Fruit fly (Drosophila melanogaster) whole organism, embryonic: ENCODE results near the gene CG14839.
A peak's percentile ranks its signal among the peaks of the same experiment; 100 is the strongest.

Source experiments
- Ada2b ChIP-seq: fragments of 200-800 bp; sonication (Bioruptor generic); IDR thresholded peaks from 2 replicates; pipeline ENCODE4 v1.3.6; 2022; ENCODE audit warnings: missing biosample characterization, missing genetic modification characterization
- Antp ChIP-seq: fragments of 200-800 bp; sonication (Bioruptor generic); optimal IDR thresholded peaks from 3 replicates; lab custom pipeline; 2016; ENCODE audit warnings: missing biosample characterization, missing genetic modification characterization
- B-H2 ChIP-seq: fragments of 200-800 bp; sonication (Bioruptor generic); optimal IDR thresholded peaks from 2 replicates; lab custom pipeline; 2018; ENCODE audit warnings: missing biosample characterization, mild to moderate bottlenecking, missing genetic modification characterization
- CG11695 ChIP-seq: fragments of 200-800 bp; sonication (Bioruptor generic); IDR thresholded peaks from 3 replicates; pipeline ENCODE4 v1.3.6; 2022; ENCODE audit warnings: missing biosample characterization, missing genetic modification characterization
- CG12659 ChIP-seq: fragments of 200-800 bp; sonication (Bioruptor generic); optimal IDR thresholded peaks from 3 replicates; lab custom pipeline; 2017; ENCODE audit warnings: mild to moderate bottlenecking, missing biosample characterization, missing genetic modification reagents, missing genetic modification characterization
- CG13424 ChIP-seq: fragments of 200-800 bp; sonication (Bioruptor generic); optimal IDR thresholded peaks from 2 replicates; lab custom pipeline; 2019; ENCODE audit warnings: missing biosample characterization, mild to moderate bottlenecking, missing genetic modification characterization, moderate library complexity
- CG15269 ChIP-seq: fragments of 200-800 bp; sonication (Bioruptor generic); optimal IDR thresholded peaks from 2 replicates; lab custom pipeline; 2018; ENCODE audit warnings: missing biosample characterization, mild to moderate bottlenecking, missing genetic modification characterization, moderate library complexity
- CG17328 ChIP-seq: fragments of 200-800 bp; sonication (Bioruptor generic); IDR thresholded peaks from 2 replicates; pipeline ENCODE4 v1.3.6; 2022; ENCODE audit warnings: missing biosample characterization, missing genetic modification characterization
- CG17361 ChIP-seq: fragments of 200-800 bp; sonication (Bioruptor generic); IDR thresholded peaks from 3 replicates; pipeline ENCODE4 v1.3.6; 2022; ENCODE audit warnings: missing biosample characterization, missing genetic modification characterization
- CG2120 ChIP-seq: fragments of 200-800 bp; sonication (Bioruptor generic); optimal IDR thresholded peaks from 3 replicates; lab custom pipeline; 2016; ENCODE audit warnings: missing biosample characterization, missing genetic modification characterization
- CG2678 ChIP-seq: fragments of 200-800 bp; sonication (Bioruptor generic); optimal IDR thresholded peaks from 3 replicates; lab custom pipeline; 2019; ENCODE audit warnings: missing biosample characterization, mild to moderate bottlenecking, missing genetic modification characterization, moderate library complexity
- CG31365 ChIP-seq: fragments of 200-800 bp; sonication (Bioruptor generic); optimal IDR thresholded peaks from 2 replicates; lab custom pipeline; 2018; ENCODE audit warnings: missing biosample characterization, mild to moderate bottlenecking, missing genetic modification characterization
- CG32767 ChIP-seq: fragments of 200-800 bp; sonication (Bioruptor generic); IDR thresholded peaks from 2 replicates; pipeline ENCODE4 v1.3.6; 2022; ENCODE audit warnings: missing biosample characterization, missing genetic modification characterization
- CG4820 ChIP-seq: fragments of 200-800 bp; sonication (Bioruptor generic); optimal IDR thresholded peaks from 3 replicates; lab custom pipeline; 2016; ENCODE audit warnings: missing biosample characterization, missing genetic modification characterization
- CG6765 ChIP-seq: fragments of 200-800 bp; sonication (Bioruptor generic); optimal IDR thresholded peaks from 3 replicates; lab custom pipeline; 2017; ENCODE audit warnings: missing biosample characterization, mild to moderate bottlenecking, missing genetic modification characterization
- Dp ChIP-seq: fragments of 200-800 bp; sonication (Bioruptor generic); optimal IDR thresholded peaks from 2 replicates; lab custom pipeline; 2018; ENCODE audit warnings: missing biosample characterization, mild to moderate bottlenecking, missing genetic modification characterization, moderate library complexity
- Drgx ChIP-seq: fragments of 200-800 bp; sonication (Bioruptor generic); IDR thresholded peaks from 2 replicates; pipeline ENCODE4 v1.3.6; 2022; ENCODE audit warnings: missing biosample characterization, missing genetic modification characterization
- Gsc ChIP-seq: fragments of 200-800 bp; sonication (Bioruptor generic); IDR thresholded peaks from 2 replicates; pipeline ENCODE4 v1.3.6; 2022; ENCODE audit warnings: missing biosample characterization, missing genetic modification characterization
- H15 ChIP-seq: fragments of 200-800 bp; sonication (Bioruptor generic); IDR thresholded peaks from 3 replicates; pipeline ENCODE4 v1.3.6; 2022; ENCODE audit warnings: missing biosample characterization, missing genetic modification characterization
- HHEX ChIP-seq: fragments of 200-800 bp; sonication (Bioruptor generic); optimal IDR thresholded peaks from 3 replicates; lab custom pipeline; 2017; ENCODE audit warnings: missing biosample characterization, mild to moderate bottlenecking, missing genetic modification characterization, missing genetic modification reagents
- Hr51 ChIP-seq, 2 experiments: fragments of 200-800 bp; sonication (Bioruptor generic); optimal IDR thresholded peaks; 2 replicates in 1 of 2; 3 replicates in 1 of 2; lab custom pipeline; 2016 to 2018; ENCODE audit warnings: missing biosample characterization in 2 of 2, missing genetic modification characterization in 2 of 2, mild to moderate bottlenecking in 1 of 2, moderate library complexity in 1 of 2
- Max ChIP-seq: fragments of 200-800 bp; sonication (Bioruptor generic); optimal IDR thresholded peaks from 2 replicates; lab custom pipeline; 2016; ENCODE audit warnings: missing biosample characterization, mild to moderate bottlenecking, missing genetic modification characterization
- Med ChIP-seq: fragments of 200-800 bp; sonication (Bioruptor generic); peaks from one replicate; lab custom pipeline; 2016; ENCODE audit warnings: missing biosample characterization, missing genetic modification characterization, mild to moderate bottlenecking, inconsistent platforms, moderate library complexity
- Nf-YB ChIP-seq: fragments of 200-800 bp; sonication (Bioruptor generic); optimal IDR thresholded peaks from 3 replicates; lab custom pipeline; 2019; ENCODE audit warnings: missing biosample characterization, mild to moderate bottlenecking, missing genetic modification characterization, moderate library complexity
- Sox102F ChIP-seq: fragments of 200-800 bp; sonication (Bioruptor generic); optimal IDR thresholded peaks from 2 replicates; lab custom pipeline; 2018; ENCODE audit warnings: missing biosample characterization, mild to moderate bottlenecking, missing genetic modification characterization, moderate library complexity
- Stat92E ChIP-seq, 3 experiments: fragments of >200 bp in 2 of 3; fragments of 200-800 bp in 1 of 3; sonication (Bioruptor generic) in 1 of 3; optimal IDR thresholded peaks; 2 replicates each; lab custom pipeline; 2017 to 2019; ENCODE audit warnings: missing biosample characterization in 3 of 3, missing genetic modification characterization in 3 of 3, mild to moderate bottlenecking in 1 of 3, moderate library complexity in 1 of 3
- bsh ChIP-seq, 2 experiments: fragments of 200-800 bp; sonication (Bioruptor generic); optimal IDR thresholded peaks; 2 replicates each; lab custom pipeline; 2017 to 2018; ENCODE audit warnings: mild to moderate bottlenecking in 2 of 2, missing biosample characterization in 2 of 2, missing genetic modification characterization in 2 of 2, moderate library complexity in 1 of 2
- cg ChIP-seq: fragments of 200-800 bp; sonication (Bioruptor generic); optimal IDR thresholded peaks from 3 replicates; lab custom pipeline; 2019; ENCODE audit warnings: missing biosample characterization, mild to moderate bottlenecking, missing genetic modification characterization, moderate library complexity
- chinmo ChIP-seq: fragments of 200-800 bp; sonication (Bioruptor generic); IDR thresholded peaks from 4 replicates; pipeline ENCODE4 v1.3.6; 2022; ENCODE audit warnings: missing biosample characterization, missing genetic modification characterization; ENCODE audit not compliant: partially characterized antibody
- dati ChIP-seq: fragments of 200-800 bp; sonication (Bioruptor generic); IDR thresholded peaks from 2 replicates; pipeline ENCODE4 v1.3.6; 2022; ENCODE audit warnings: missing biosample characterization, missing genetic modification characterization
- dpn ChIP-seq, 2 experiments: fragments of 200-800 bp; sonication (Bioruptor generic); optimal IDR thresholded peaks; 3 replicates each; lab custom pipeline; 2016; ENCODE audit warnings: missing biosample characterization in 2 of 2, missing genetic modification characterization in 2 of 2
- fd96Cb ChIP-seq: fragments of 200-800 bp; sonication (Bioruptor generic); optimal IDR thresholded peaks from 2 replicates; lab custom pipeline; 2018; ENCODE audit warnings: missing biosample characterization, mild to moderate bottlenecking, missing genetic modification characterization, moderate library complexity
- fu2 ChIP-seq: fragments of 200-800 bp; sonication (Bioruptor generic); optimal IDR thresholded peaks from 2 replicates; lab custom pipeline; 2016; ENCODE audit warnings: missing biosample characterization, missing genetic modification characterization
- grau ChIP-seq: fragments of 200-800 bp; optimal IDR thresholded peaks from 3 replicates; lab custom pipeline; 2019; ENCODE audit warnings: missing biosample characterization, mild to moderate bottlenecking, missing genetic modification characterization, moderate library complexity
- gsb-n ChIP-seq: fragments of 200-800 bp; sonication (Bioruptor generic); optimal IDR thresholded peaks from 3 replicates; lab custom pipeline; 2018; ENCODE audit warnings: missing biosample characterization, mild to moderate bottlenecking, missing genetic modification characterization
- insv ChIP-seq, 2 experiments: fragments of 200-800 bp; sonication (Bioruptor generic); optimal IDR thresholded peaks; 3 replicates each; lab custom pipeline; 2016 to 2018; ENCODE audit warnings: missing biosample characterization in 2 of 2, missing genetic modification characterization in 2 of 2
- klu ChIP-seq: fragments of 200-800 bp; sonication (Bioruptor generic); IDR thresholded peaks from 2 replicates; pipeline ENCODE4 v1.3.6; 2022; ENCODE audit warnings: missing biosample characterization, missing genetic modification characterization
- pho ChIP-seq: fragments of 200-800 bp; sonication (Bioruptor generic); optimal IDR thresholded peaks from 2 replicates; lab custom pipeline; 2016; ENCODE audit warnings: missing biosample characterization, missing genetic modification characterization
- sc ChIP-seq, 3 experiments: fragments of >200 bp in 2 of 3; fragments of 200-800 bp in 1 of 3; sonication (Bioruptor generic) in 1 of 3; optimal IDR thresholded peaks; 2 replicates in 2 of 3; 3 replicates in 1 of 3; lab custom pipeline; 2017; ENCODE audit warnings: mild to moderate bottlenecking in 1 of 3, missing biosample characterization in 1 of 3, missing genetic modification characterization in 1 of 3, missing genetic modification reagents in 1 of 3
- slp2 ChIP-seq: fragments of 200-800 bp; sonication (Bioruptor generic); optimal IDR thresholded peaks from 2 replicates; lab custom pipeline; 2016; ENCODE audit warnings: missing biosample characterization, missing genetic modification characterization
- sug ChIP-seq: fragments of 200-800 bp; optimal IDR thresholded peaks from 2 replicates; lab custom pipeline; 2019; ENCODE audit warnings: missing biosample characterization, mild to moderate bottlenecking, missing genetic modification characterization, moderate library complexity
- tap ChIP-seq: fragments of 200-800 bp; optimal IDR thresholded peaks from 3 replicates; lab custom pipeline; 2019; ENCODE audit warnings: missing biosample characterization, mild to moderate bottlenecking, missing genetic modification characterization, moderate library complexity
- tx ChIP-seq: fragments of 200-800 bp; sonication (Bioruptor generic); optimal IDR thresholded peaks from 2 replicates; lab custom pipeline; 2016; ENCODE audit warnings: missing biosample characterization, missing genetic modification characterization
- usp ChIP-seq: fragments of >200 bp; optimal IDR thresholded peaks from 2 replicates; lab custom pipeline; 2017; ENCODE audit warnings: missing biosample characterization, missing genetic modification characterization
- wor ChIP-seq: fragments of 200-800 bp; sonication (Bioruptor generic); IDR thresholded peaks from 2 replicates; pipeline ENCODE4 v1.3.6; 2022; ENCODE audit warnings: missing biosample characterization, missing genetic modification characterization

Gene CG14839

DNA sequence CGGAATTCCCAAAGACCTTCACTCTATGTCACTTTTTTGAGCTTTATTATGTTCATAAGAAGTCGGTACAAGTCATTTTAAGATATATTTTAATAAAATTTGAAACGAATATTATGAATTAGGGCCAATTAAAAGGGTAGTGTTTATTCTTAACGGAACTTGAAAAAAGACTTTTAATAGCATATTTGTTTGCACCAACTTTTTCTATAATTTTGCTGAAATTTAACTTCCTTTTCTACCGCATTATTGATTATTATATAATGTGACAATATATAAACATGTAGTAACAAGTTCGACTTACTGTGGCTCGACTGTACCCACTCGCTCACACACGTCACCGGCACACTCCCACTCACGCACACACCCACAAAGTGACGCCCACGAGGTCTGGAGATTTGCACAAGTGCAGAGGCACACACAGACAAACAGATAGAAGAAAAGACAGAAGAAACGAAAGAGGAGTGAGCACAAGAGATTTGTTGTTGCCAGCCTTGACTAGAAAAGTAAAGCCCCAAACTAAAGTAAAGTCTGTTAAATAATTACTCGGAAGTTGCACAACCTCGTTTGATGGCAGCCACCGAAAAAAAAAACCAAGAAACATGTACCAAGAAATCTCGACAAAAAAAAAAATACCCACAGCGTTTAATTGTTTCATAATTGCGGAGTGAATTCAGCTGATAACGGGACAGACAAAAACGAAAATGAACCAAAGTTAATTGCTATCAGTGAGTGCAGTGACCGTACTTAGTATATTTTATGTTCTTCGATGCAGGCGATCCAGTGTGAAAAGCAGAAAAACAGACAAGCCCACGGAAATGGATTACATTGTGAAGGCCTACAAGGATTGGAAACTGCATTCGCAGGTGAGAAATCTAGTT lies 28.0 kb downstream of the CG14839 start (continued):
- TF ChIP-seq wor (GFP tag; lab: Robert Waterston, UW) (no peak), fd96Cb (no peak), Nf-YB (GFP tag; lab: Kevin White, UChicago) (no peak), CG17361 (no peak), gsb-n (no peak), dpn (GFP tag; optimal IDR thresholded peaks at IDR 0.05; lab: Kevin White, UChicago) (peak in 1 of 2 experiments; percentile 8), CG15269 (tag; lab: Kevin White, UChicago) (peak; percentile 21), grau (tag; lab: Kevin White, UChicago) (peak; percentile 82), HHEX (GFP tag; lab: Kevin White, UChicago) (peak; percentile 46), tap (tag; lab: Kevin White, UChicago) (no peak), CG32767 (GFP tag; lab: Robert Waterston, UW) (no peak), Gsc (no peak), Sox102F (peak; percentile 40), Stat92E (GFP tag; optimal IDR thresholded peaks at IDR 0.05; lab: Kevin White, UChicago) (no peak), Hr51 (GFP tag; optimal IDR thresholded peaks at IDR 0.05; lab: Kevin White, UChicago) (peak in 1 of 2 experiments; percentile 59), sug (tag; lab: Kevin White, UChicago) (peak; percentile 10), CG13424 (tag; lab: Kevin White, UChicago) (peak; percentile 52), CG6765 (peak; percentile 33), slp2 (GFP tag; lab: Kevin White, UChicago) (no peak), fu2 (GFP tag; lab: Kevin White, UChicago) (no peak), Ada2b (GFP tag; lab: Robert Waterston, UW) (peak; percentile 14; the same call in 1 of the 2 replicates), CG11695 (GFP tag; lab: Robert Waterston, UW) (no peak), CG17328 (0 out of 2 replicates have a peak, but pooled peaks have one; percentile 7), Drgx (peak; percentile 25; the same call in 1 of the 2 replicates), dati (no peak), tx (GFP tag; lab: Kevin White, UChicago) (no peak), Dp (GFP tag; lab: Kevin White, UChicago) (no peak), CG4820 (GFP tag; lab: Kevin White, UChicago) (peak; percentile 18), CG2678 (tag; lab: Kevin White, UChicago) (peak; percentile 59), usp (no peak), Max (no peak), bsh (GFP tag; optimal IDR thresholded peaks at IDR 0.05; lab: Kevin White, UChicago) (peak in 1 of 2 experiments; percentile 6), sc (optimal IDR thresholded peaks at IDR 0.05; lab: Kevin White, UChicago) (no peak), sc (GFP tag; optimal IDR thresholded peaks at IDR 0.05; lab: Kevin White, UChicago) (no peak), CG2120 (GFP tag; lab: Kevin White, UChicago) (peak; percentile 16), klu (GFP tag; lab: Robert Waterston, UW) (no peak), B-H2 (GFP tag; lab: Kevin White, UChicago) (no peak), Med (GFP tag; lab: Kevin White, UChicago) (peak; percentile 69), CG31365 (tag; lab: Kevin White, UChicago) (no peak), insv (GFP tag; optimal IDR thresholded peaks at IDR 0.05; lab: Kevin White, UChicago) (no peak), cg (GFP tag; lab: Kevin White, UChicago) (peak; percentile 28), H15 (GFP tag; lab: Robert Waterston, UW) (no peak), pho (GFP tag; lab: Kevin White, UChicago) (no peak), Antp (GFP tag; lab: Kevin White, UChicago) (no peak), chinmo (GFP tag; lab: Robert Waterston, UW) (0 out of 4 replicates have a peak, but pooled peaks have one; percentile 26), CG12659 (GFP tag; lab: Kevin White, UChicago) (peak; percentile 48)
- TF ChIP-seq, all 482 proteins: peak for 78
